Worm (Caenorhabditis elegans) whole organism, L4 larva: ENCODE results near the gene K08A2.2.

Source experiments
- D1046.2 ChIP-seq: fragments of 200-800 bp; sonication (Bioruptor generic); IDR thresholded peaks from 2 replicates; pipeline ENCODE4 v1.3.6; 2022; ENCODE audit warnings: missing genetic modification characterization, missing compliant biosample characterization
- F37D6.2 ChIP-seq: sonication (generic microtip); optimal IDR thresholded peaks from 2 replicates; lab custom pipeline; 2016; ENCODE audit warnings: mild to moderate bottlenecking, missing genetic modification characterization, missing compliant biosample characterization
- R02D3.7 ChIP-seq: fragments of 150-350 bp; sonication (generic microtip); optimal IDR thresholded peaks from 3 replicates; lab custom pipeline; 2014; ENCODE audit warnings: missing biosample characterization, missing genetic modification characterization
- T20F7.1 ChIP-seq: fragments of 200-800 bp; sonication (Bioruptor generic); optimal IDR thresholded peaks from 2 replicates; lab custom pipeline; 2018; ENCODE audit warnings: mild to moderate bottlenecking, missing genetic modification characterization, missing compliant biosample characterization
- T26A8.4 ChIP-seq: fragments of 200-800 bp; sonication (Bioruptor generic); IDR thresholded peaks from 2 replicates; pipeline ENCODE4 v1.3.6; 2022; ENCODE audit warnings: missing genetic modification characterization, missing compliant biosample characterization
- Y105C5A.15 ChIP-seq: fragments of 200-800 bp; sonication (Bioruptor generic); IDR thresholded peaks from 2 replicates; pipeline ENCODE4 v1.3.6; 2022; ENCODE audit warnings: missing genetic modification characterization, missing compliant biosample characterization
- Y48G9A.11 ChIP-seq: fragments of 200-800 bp; sonication (Bioruptor generic); IDR thresholded peaks from 2 replicates; pipeline ENCODE4 v1.3.6; 2022; ENCODE audit warnings: missing genetic modification reagents, missing genetic modification characterization, missing compliant biosample characterization
- ZK546.5 ChIP-seq, 2 experiments: sonication (generic microtip); optimal IDR thresholded peaks; 2 replicates each; lab custom pipeline; 2017; ENCODE audit warnings: missing biosample characterization in 2 of 2, missing genetic modification characterization in 2 of 2
- ama-1 ChIP-seq: fragments of 150-350 bp; optimal IDR thresholded peaks from 2 replicates; lab custom pipeline; 2014; ENCODE audit warnings: inconsistent platforms, mixed read lengths
- arid-1 ChIP-seq: fragments of 200-800 bp; sonication (Bioruptor generic); conservative IDR thresholded peaks from 2 replicates; pipeline ENCODE4 v1.3.6; 2022; ENCODE audit warnings: missing genetic modification reagents, missing genetic modification characterization, missing compliant biosample characterization
- attf-4 ChIP-seq: sonication (generic microtip); optimal IDR thresholded peaks from 3 replicates; lab custom pipeline; 2017; ENCODE audit warnings: missing biosample characterization, missing genetic modification characterization
- ctbp-1 ChIP-seq: fragments of 200-800 bp; sonication (Bioruptor generic); IDR thresholded peaks from 2 replicates; pipeline ENCODE4 v1.3.6; 2022; ENCODE audit warnings: missing genetic modification reagents, missing genetic modification characterization, missing compliant biosample characterization
- daf-12 ChIP-seq: fragments of 150-350 bp; optimal IDR thresholded peaks from 2 replicates; lab custom pipeline; 2014; ENCODE audit warnings: missing biosample characterization, missing genetic modification reagents, missing genetic modification characterization
- daf-16 ChIP-seq, 3 experiments: sonication (generic microtip); optimal IDR thresholded peaks; 2 replicates each; lab custom pipeline; 2016 to 2017; ENCODE audit warnings: missing genetic modification characterization in 3 of 3, missing genetic modification reagents in 3 of 3, mild to moderate bottlenecking in 2 of 3, missing compliant biosample characterization in 2 of 3, missing biosample characterization in 1 of 3, moderate library complexity in 1 of 3
- daf-8 ChIP-seq: fragments of 200-800 bp; sonication (Bioruptor generic); IDR thresholded peaks from 2 replicates; pipeline ENCODE4 v1.3.6; 2022; ENCODE audit warnings: missing genetic modification characterization, missing compliant biosample characterization
- dmd-6 ChIP-seq: fragments of 200-800 bp; sonication (Bioruptor generic); IDR thresholded peaks from 2 replicates; pipeline ENCODE4 v1.3.6; 2022; ENCODE audit warnings: missing genetic modification reagents, missing genetic modification characterization, missing compliant biosample characterization
- dmd-8 ChIP-seq: fragments of 200-800 bp; sonication (Bioruptor generic); IDR thresholded peaks from 2 replicates; pipeline ENCODE4 v1.3.6; 2022; ENCODE audit warnings: missing genetic modification characterization, missing compliant biosample characterization
- dve-1 ChIP-seq: sonication (generic microtip); optimal IDR thresholded peaks from 2 replicates; lab custom pipeline; 2017; ENCODE audit warnings: antibody characterized with exemption, mild to moderate bottlenecking, missing genetic modification characterization, missing compliant biosample characterization; ENCODE audit not compliant: insufficient read depth
- egl-27 ChIP-seq: sonication (generic microtip); optimal IDR thresholded peaks from 3 replicates; lab custom pipeline; 2017; ENCODE audit warnings: missing biosample characterization, missing genetic modification reagents, missing genetic modification characterization
- egl-43 ChIP-seq: fragments of 200-800 bp; sonication (Bioruptor generic); IDR thresholded peaks from 2 replicates; pipeline ENCODE4 v1.3.6; 2022; ENCODE audit warnings: missing genetic modification reagents, missing genetic modification characterization, missing compliant biosample characterization
- gei-8 ChIP-seq: fragments of 200-800 bp; sonication (Bioruptor generic); optimal IDR thresholded peaks from 2 replicates; lab custom pipeline; 2018; ENCODE audit warnings: mild to moderate bottlenecking, missing genetic modification characterization, missing compliant biosample characterization
- hif-1 ChIP-seq, 2 experiments: sonication (generic microtip); optimal IDR thresholded peaks; 2 replicates each; lab custom pipeline; 2016 to 2017; ENCODE audit warnings: missing compliant biosample characterization in 2 of 2, missing genetic modification characterization in 2 of 2, missing genetic modification reagents in 2 of 2, missing genotype in 2 of 2, mild to moderate bottlenecking in 1 of 2
- hlh-11 ChIP-seq: fragments of 200-800 bp; sonication (Bioruptor generic); optimal IDR thresholded peaks from 2 replicates; lab custom pipeline; 2018; ENCODE audit warnings: mild to moderate bottlenecking, missing genetic modification characterization, missing compliant biosample characterization
- lin-1 ChIP-seq: fragments of 200-800 bp; sonication (Bioruptor generic); IDR thresholded peaks from 2 replicates; pipeline ENCODE4 v1.3.6; 2022; ENCODE audit warnings: missing genetic modification reagents, missing genetic modification characterization, missing compliant biosample characterization
- lir-3 ChIP-seq: sonication (generic microtip); optimal IDR thresholded peaks from 2 replicates; lab custom pipeline; 2016; ENCODE audit warnings: mild to moderate bottlenecking, missing genetic modification characterization, missing compliant biosample characterization
- lsy-2 ChIP-seq, 2 experiments: fragments of 150-350 bp in 1 of 2; sonication (generic microtip) in 1 of 2; optimal IDR thresholded peaks; 2 replicates each; lab custom pipeline; 2014 to 2017; ENCODE audit warnings: missing biosample characterization in 2 of 2, missing genetic modification characterization in 2 of 2
- madf-5 ChIP-seq, 2 experiments: fragments of 200-800 bp; sonication (Bioruptor generic); IDR thresholded peaks; 2 replicates each; pipeline ENCODE4 v1.3.6; 2022; ENCODE audit warnings: missing compliant biosample characterization in 2 of 2, missing genetic modification characterization in 2 of 2
- mep-1 ChIP-seq: fragments of 150-350 bp; sonication (generic microtip); optimal IDR thresholded peaks from 3 replicates; lab custom pipeline; 2014; ENCODE audit warnings: missing biosample characterization, missing genetic modification characterization
- mes-2 ChIP-seq: sonication (generic microtip); optimal IDR thresholded peaks from 2 replicates; lab custom pipeline; 2016; ENCODE audit warnings: missing genotype, mild to moderate bottlenecking, missing genetic modification characterization, missing compliant biosample characterization; ENCODE audit not compliant: poor library complexity, severe bottlenecking
- nhr-10 ChIP-seq: fragments of 150-350 bp; optimal IDR thresholded peaks from 2 replicates; lab custom pipeline; 2014; ENCODE audit warnings: missing biosample characterization, missing genetic modification characterization
- nhr-102 ChIP-seq: sonication (generic microtip); optimal IDR thresholded peaks from 2 replicates; lab custom pipeline; 2016; ENCODE audit warnings: mild to moderate bottlenecking, missing genetic modification characterization, moderate library complexity, missing compliant biosample characterization
- nhr-111 ChIP-seq: fragments of 200-800 bp; sonication (Bioruptor generic); optimal IDR thresholded peaks from 2 replicates; lab custom pipeline; 2018; ENCODE audit warnings: mild to moderate bottlenecking, missing genetic modification characterization, missing compliant biosample characterization
- nhr-48 ChIP-seq: sonication (generic microtip); optimal IDR thresholded peaks from 2 replicates; lab custom pipeline; 2016; ENCODE audit warnings: mild to moderate bottlenecking, missing genetic modification characterization, missing compliant biosample characterization
- nhr-76 ChIP-seq: fragments of 150-350 bp; optimal IDR thresholded peaks from 2 replicates; lab custom pipeline; 2014; ENCODE audit warnings: missing biosample characterization, missing genetic modification characterization
- nhr-77 ChIP-seq: fragments of 150-350 bp; optimal IDR thresholded peaks from 2 replicates; lab custom pipeline; 2014; ENCODE audit warnings: missing biosample characterization, missing genetic modification characterization
- rbr-2 ChIP-seq: sonication (generic microtip); optimal IDR thresholded peaks from 2 replicates; lab custom pipeline; 2016; ENCODE audit warnings: missing genotype, missing genetic modification characterization, missing compliant biosample characterization
- set-16 ChIP-seq: fragments of 200-800 bp; sonication (Bioruptor generic); IDR thresholded peaks from 2 replicates; pipeline ENCODE4 v1.3.6; 2022; ENCODE audit warnings: missing genetic modification reagents, missing genetic modification characterization, missing compliant biosample characterization
- skn-1 ChIP-seq: fragments of 150-350 bp; optimal IDR thresholded peaks from 2 replicates; lab custom pipeline; 2014; ENCODE audit warnings: missing biosample characterization, missing genetic modification characterization
- spr-3 ChIP-seq: fragments of 200-800 bp; sonication (Bioruptor generic); optimal IDR thresholded peaks from 2 replicates; lab custom pipeline; 2018; ENCODE audit warnings: mild to moderate bottlenecking, missing genetic modification characterization, missing compliant biosample characterization
- unc-130 ChIP-seq: sonication (generic microtip); optimal IDR thresholded peaks from 2 replicates; lab custom pipeline; 2016; ENCODE audit warnings: missing genetic modification reagents, missing genetic modification characterization, missing compliant biosample characterization
- unc-39 ChIP-seq: sonication (generic microtip); optimal IDR thresholded peaks from 2 replicates; lab custom pipeline; 2017; ENCODE audit warnings: missing biosample characterization, missing genetic modification characterization
- unc-62 ChIP-seq, 3 experiments: fragments of 150-350 bp in 1 of 3; sonication (generic microtip); optimal IDR thresholded peaks in 2 of 3; peaks in 1 of 3; 1 replicate in 1 of 3; 2 replicates in 2 of 3; lab custom pipeline; 2014 to 2017; ENCODE audit warnings: missing biosample characterization in 3 of 3, missing genetic modification characterization in 3 of 3, missing genetic modification reagents in 3 of 3, missing genotype in 1 of 3
- vab-7 ChIP-seq: fragments of 200-800 bp; sonication (Bioruptor generic); IDR thresholded peaks from 2 replicates; pipeline ENCODE4 v1.3.6; 2022; ENCODE audit warnings: missing genetic modification reagents, missing genetic modification characterization, missing compliant biosample characterization
- zag-1 ChIP-seq: fragments of 150-350 bp; optimal IDR thresholded peaks from 2 replicates; lab custom pipeline; 2014; ENCODE audit warnings: missing biosample characterization, missing genetic modification characterization
- zfp-3 ChIP-seq: fragments of 200-800 bp; sonication (Bioruptor generic); conservative IDR thresholded peaks from 2 replicates; pipeline ENCODE4 v1.3.6; 2022; ENCODE audit warnings: missing genetic modification reagents, missing genetic modification characterization, missing compliant biosample characterization
- zip-2 ChIP-seq: fragments of 150-350 bp; optimal IDR thresholded peaks from 2 replicates; lab custom pipeline; 2014; ENCODE audit warnings: missing biosample characterization, missing genetic modification characterization
- ztf-7 ChIP-seq: fragments of 150-350 bp; optimal IDR thresholded peaks from 2 replicates; lab custom pipeline; 2014; ENCODE audit warnings: missing biosample characterization, missing genetic modification characterization

K08A2.2 gene

ce11 chrII:2975561-2976230 lies 15.7 kb upstream of the K08A2.2 start (continued):
- TF ChIP-seq daf-16 (GFP tag; optimal IDR thresholded peaks at IDR 0.05; lab: Kevin White, UChicago) (no peak), daf-16 (tag; optimal IDR thresholded peaks at IDR 0.05; lab: Kevin White, UChicago) (peak; percentile 84), unc-39 (tag; lab: Kevin White, UChicago) (no peak), ama-1 (lab: Kevin White, UChicago) (no peak), madf-5 (GFP tag; IDR thresholded peaks at IDR 0.05; lab: Robert Waterston, UW) (no peak), dmd-6 (GFP tag; lab: Robert Waterston, UW) (peak; percentile 89), T20F7.1 (GFP tag; lab: Kevin White, UChicago) (peak; percentile 14), nhr-77 (tag; lab: Kevin White, UChicago) (peak; percentile 65), T26A8.4 (GFP tag; lab: Robert Waterston, UW) (no peak), lsy-2 (tag; optimal IDR thresholded peaks at IDR 0.05; lab: Kevin White, UChicago) (peak in 1 of 2 experiments; percentile 4), vab-7 (GFP tag; lab: Robert Waterston, UW) (no peak), hif-1 (tag; optimal IDR thresholded peaks at IDR 0.05; lab: Kevin White, UChicago) (no peak), Y105C5A.15 (GFP tag; lab: Robert Waterston, UW) (no peak)

- TF ChIP-seq nhr-111, result no peak
- TF ChIP-seq lin-1, result no peak
- TF ChIP-seq ZK546.5 (tag; optimal IDR thresholded peaks at IDR 0.05; lab: Kevin White, UChicago), result no peak
- TF ChIP-seq zip-2 (tag; lab: Kevin White, UChicago), result no peak
- no peak for TF ChIP-seq skn-1 (tag; lab: Kevin White, UChicago)
- TF ChIP-seq F37D6.2 (tag; lab: Kevin White, UChicago), result no peak
- peak; percentile 8 for TF ChIP-seq spr-3 (GFP tag; lab: Kevin White, UChicago)
- no peak for TF ChIP-seq arid-1
- no peak for TF ChIP-seq hlh-11 (tag; lab: Kevin White, UChicago)
- no peak for TF ChIP-seq unc-130 (GFP tag; lab: Kevin White, UChicago)
- no peak for TF ChIP-seq nhr-77 (tag; lab: Kevin White, UChicago)
- no peak for TF ChIP-seq Y105C5A.15 (GFP tag; lab: Robert Waterston, UW)
- no peak for TF ChIP-seq dmd-8 (GFP tag; lab: Robert Waterston, UW)
- peak; percentile 39 for TF ChIP-seq rbr-2 (tag; lab: Kevin White, UChicago)
- TF ChIP-seq mep-1, result peak; percentile 45
- 0 out of 2 replicates have a peak, but pooled peaks have one; percentile 70 for TF ChIP-seq egl-43 (GFP tag; lab: Robert Waterston, UW)
- TF ChIP-seq zag-1 (tag; lab: Kevin White, UChicago), result no peak
- no peak for TF ChIP-seq ztf-7 (tag; lab: Kevin White, UChicago)
- TF ChIP-seq mes-2 (tag; lab: Kevin White, UChicago), result no peak
- TF ChIP-seq unc-62 (GFP tag; optimal IDR thresholded peaks at IDR 0.05 in 1 of 2; lab: Kevin White, UChicago), result peak in 1 of 2 experiments; percentile 43
- TF ChIP-seq unc-62 (tag; optimal IDR thresholded peaks at IDR 0.05; lab: Kevin White, UChicago), result no peak
- TF ChIP-seq lir-3 (tag; lab: Kevin White, UChicago), result no peak
- TF ChIP-seq zfp-3 (GFP tag; lab: Robert Waterston, UW), result no peak
- TF ChIP-seq unc-39 (tag; lab: Kevin White, UChicago), result no peak
- no peak for TF ChIP-seq nhr-10 (tag; lab: Kevin White, UChicago)
- no peak for TF ChIP-seq R02D3.7
- no peak for TF ChIP-seq attf-4
- no peak for TF ChIP-seq nhr-102 (tag; lab: Kevin White, UChicago)
- no peak for TF ChIP-seq daf-12
- no peak for TF ChIP-seq nhr-76 (tag; lab: Kevin White, UChicago)
- no peak for TF ChIP-seq D1046.2 (GFP tag; lab: Robert Waterston, UW)
- TF ChIP-seq Y48G9A.11, result no peak
- no peak for TF ChIP-seq gei-8 (GFP tag; lab: Kevin White, UChicago)
- TF ChIP-seq daf-8 (GFP tag; lab: Robert Waterston, UW), result no peak
- 0 out of 2 replicates have a peak, but pooled peaks have one; percentile 45 for TF ChIP-seq ctbp-1 (GFP tag; lab: Robert Waterston, UW)
- peak; percentile 33 for TF ChIP-seq dve-1 (tag; lab: Kevin White, UChicago)
- TF ChIP-seq egl-27, result no peak
- TF ChIP-seq set-16 (GFP tag; lab: Robert Waterston, UW), result peak; percentile 13; the same call in 1 of the 2 replicates
- TF ChIP-seq ama-1 (lab: Kevin White, UChicago), result peak; percentile 62
- no peak for TF ChIP-seq daf-16 (GFP tag; optimal IDR thresholded peaks at IDR 0.05; lab: Kevin White, UChicago)
- no peak for TF ChIP-seq daf-16 (tag; optimal IDR thresholded peaks at IDR 0.05; lab: Kevin White, UChicago)
- TF ChIP-seq nhr-48, result peak; percentile 2
Measured at ce11 chrII:2976597-2976996, 14.8 kb upstream of the K08A2.2 start, which contains the start of gene nhr-88. Gene nhr-88 (plus strand): TSS chrII:2976639.
